Fruit fly (Drosophila melanogaster): ENCODE measurements around the gene osa.

The osa gene

DNA sequence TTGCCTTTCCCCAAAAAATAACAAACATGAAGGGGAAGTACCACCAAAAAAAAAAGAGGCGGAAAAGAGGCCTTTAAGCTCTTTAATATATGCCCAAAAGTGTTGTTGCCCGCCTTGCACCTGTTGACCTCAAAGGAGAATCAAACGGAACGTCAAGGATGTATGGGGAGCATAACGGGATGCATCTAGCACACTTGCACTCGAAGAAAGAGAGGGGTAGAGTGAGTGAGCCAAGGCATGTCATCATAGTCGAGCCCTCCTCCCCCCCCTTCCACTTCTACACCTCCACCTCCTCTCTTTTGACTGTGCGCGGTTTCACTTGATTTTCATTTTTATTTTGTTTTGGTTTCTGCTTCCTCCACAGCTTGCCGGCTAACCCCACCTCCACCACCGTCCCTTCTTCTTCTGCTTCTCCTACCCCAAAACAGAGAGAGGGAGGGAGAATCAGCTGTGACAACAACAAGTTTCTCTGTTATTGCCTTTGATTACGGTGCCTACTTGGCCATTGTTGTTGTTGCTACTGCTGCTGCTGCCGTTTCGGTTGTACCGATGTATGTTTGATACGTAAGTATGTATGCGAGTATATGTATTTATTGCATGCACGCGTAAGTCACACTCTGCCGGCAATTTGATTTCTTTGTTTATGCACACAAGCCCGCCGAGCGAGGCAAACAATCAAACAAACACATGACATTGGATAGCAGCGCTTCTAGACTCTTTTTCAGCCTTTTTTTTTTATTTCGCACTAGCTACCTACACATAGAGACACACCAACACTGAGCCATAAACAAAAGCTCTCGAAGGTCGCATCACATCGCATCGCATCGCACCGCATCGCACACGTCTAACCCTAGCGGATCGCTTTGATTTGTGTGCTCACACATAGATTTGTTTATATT lies 5.3 kb downstream of the osa start (continued):
- TF ChIP-seq CG15336 (GFP tag; IDR thresholded peaks at IDR 0.05) (no peak), CG8119 (GFP tag; IDR thresholded peaks at IDR 0.05) (0 out of 3 replicates have a peak, but pooled peaks have one; percentile 17), pdm3 (GFP tag; optimal IDR thresholded peaks at IDR 0.05) (no peak), Ets96B (tag; optimal IDR thresholded peaks at IDR 0.05) (no peak), Ets21C (GFP tag; optimal IDR thresholded peaks at IDR 0.05) (no peak), Hr4 (GFP tag; optimal IDR thresholded peaks at IDR 0.05) (no peak), CG11902 (GFP tag; optimal IDR thresholded peaks at IDR 0.05) (no peak), CG4318 (GFP tag; optimal IDR thresholded peaks at IDR 0.05) (no peak), Hr38 (GFP tag; optimal IDR thresholded peaks at IDR 0.05) (no peak), acj6 (GFP tag; optimal IDR thresholded peaks at IDR 0.05) (no peak), Hr39 (GFP tag; optimal IDR thresholded peaks at IDR 0.05) (no peak), CG8319 (GFP tag; optimal IDR thresholded peaks at IDR 0.05) (no peak), CG6163 (GFP tag; IDR thresholded peaks at IDR 0.05) (0 out of 3 replicates have a peak, but pooled peaks have one; percentile 12), fd59A (GFP tag; optimal IDR thresholded peaks at IDR 0.05) (no peak), CG10631 (GFP tag; optimal IDR thresholded peaks at IDR 0.05) (no peak), esn (GFP tag; optimal IDR thresholded peaks at IDR 0.05) (peak; percentile 9), CG31627 (GFP tag; optimal IDR thresholded peaks at IDR 0.05) (no peak), CG6792 (GFP tag; optimal IDR thresholded peaks at IDR 0.05) (no peak), CG16779 (tag; optimal IDR thresholded peaks at IDR 0.05) (no peak)

DNA sequence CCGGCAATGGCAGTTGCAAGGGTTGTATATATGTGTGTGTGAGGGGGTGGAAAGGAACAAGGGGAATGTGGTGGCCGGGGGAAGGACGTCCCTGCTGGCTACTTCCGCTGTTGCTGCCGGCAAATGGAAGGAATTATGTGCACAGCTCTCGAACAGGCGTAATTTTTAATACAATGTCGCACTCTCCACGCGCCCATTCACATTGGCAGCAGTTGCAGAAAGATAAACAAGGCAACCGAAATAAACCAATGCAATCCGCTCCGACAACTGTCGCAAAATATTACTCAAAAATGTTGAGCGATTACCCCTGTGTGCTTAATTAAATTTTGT lies 6.5 kb downstream of the osa start:
- TF ChIP-seq vri (GFP tag; optimal IDR thresholded peaks at IDR 0.05) (no peak), dsx (GFP tag; optimal IDR thresholded peaks at IDR 0.05; ENCODE audit: poor library complexity, severe bottlenecking) (peak; percentile 52)

DNA sequence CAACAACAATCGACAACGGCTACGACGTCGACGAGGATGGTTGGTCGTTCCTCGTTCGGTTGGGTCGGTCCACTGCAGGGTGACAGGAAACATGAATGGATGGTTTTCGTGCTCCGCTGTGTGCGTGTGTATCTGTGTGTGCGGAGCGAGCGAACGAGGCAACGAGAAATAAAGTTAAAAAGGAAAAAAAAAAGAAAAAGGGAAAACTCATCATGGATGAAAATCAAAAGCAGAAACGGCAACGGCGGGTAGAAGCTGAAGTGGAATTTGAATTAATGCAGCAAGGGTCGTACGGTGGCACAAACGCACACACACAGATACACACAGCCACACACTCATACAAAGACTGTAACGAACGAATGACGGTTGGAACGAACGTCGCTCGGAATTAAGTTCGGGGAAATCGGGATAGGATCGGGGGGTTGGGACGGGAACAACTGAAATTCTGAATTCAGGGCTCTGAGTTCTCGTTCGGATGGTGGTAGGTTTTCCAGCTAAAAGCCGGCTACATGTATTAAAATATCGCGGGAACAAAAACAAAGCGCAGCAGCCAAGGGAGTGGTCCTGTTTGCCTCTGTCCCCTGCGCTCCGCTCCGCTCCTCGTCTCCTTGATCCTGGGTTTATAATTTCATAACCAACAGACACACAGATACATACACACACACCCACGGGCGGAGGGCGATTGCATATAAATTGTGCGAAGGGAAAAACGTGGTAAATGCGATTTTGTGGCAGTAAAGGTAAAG lies 7.1 kb downstream of the osa start:
- peak; percentile 59 for TF ChIP-seq Eip78C (GFP tag)
- peak; percentile 38; the same call in 1 of the 3 replicates for TF ChIP-seq CG6163 (GFP tag; IDR thresholded peaks at IDR 0.05)
- TF ChIP-seq CG16779 (tag; optimal IDR thresholded peaks at IDR 0.05) = peak; percentile 33
- TF ChIP-seq CG6808 (GFP tag; optimal IDR thresholded peaks at IDR 0.05) = peak; percentile 64
- TF ChIP-seq salr (GFP tag; optimal IDR thresholded peaks at IDR 0.05) = peak in 1 of 2 experiments; percentile 30
- TF ChIP-seq CG7368 (GFP tag; optimal IDR thresholded peaks at IDR 0.05) = no peak
- peak; percentile 24 for TF ChIP-seq CG9139 (GFP tag; optimal IDR thresholded peaks at IDR 0.05)
- peak; percentile 19 for TF ChIP-seq Met (GFP tag; optimal IDR thresholded peaks at IDR 0.05)
- peak; percentile 1 for TF ChIP-seq net (GFP tag; optimal IDR thresholded peaks at IDR 0.05)
- peak; percentile 58 to 75 for TF ChIP-seq ss (GFP tag; optimal IDR thresholded peaks at IDR 0.05)
- no peak for TF ChIP-seq eg (GFP tag; IDR thresholded peaks at IDR 0.05)
- TF ChIP-seq vri (GFP tag; optimal IDR thresholded peaks at IDR 0.05) = peak; percentile 77
- peak; percentile 20 for TF ChIP-seq CG1621 (tag; optimal IDR thresholded peaks at IDR 0.05)
- TF ChIP-seq Eip75B (GFP tag; optimal IDR thresholded peaks at IDR 0.05) = peak; percentile 17
- TF ChIP-seq CG6854 (GFP tag; optimal IDR thresholded peaks at IDR 0.05) = peak; percentile 63
- no peak for TF ChIP-seq fd59A (GFP tag; optimal IDR thresholded peaks at IDR 0.05)
- no peak for TF ChIP-seq Lpt (GFP tag; optimal IDR thresholded peaks at IDR 0.05)

- TF ChIP-seq esn (GFP tag; optimal IDR thresholded peaks at IDR 0.05) (peak; percentile 15), CG6792 (GFP tag; optimal IDR thresholded peaks at IDR 0.05) (no peak), CG7368 (GFP tag; optimal IDR thresholded peaks at IDR 0.05) (no peak), Eip78C (GFP tag) (peak; percentile 32), OdsH (GFP tag; optimal IDR thresholded peaks at IDR 0.05) (no peak), CG11294 (GFP tag; IDR thresholded peaks at IDR 0.05) (no peak), ss (GFP tag; optimal IDR thresholded peaks at IDR 0.05) (no peak), fd85E (GFP tag; optimal IDR thresholded peaks at IDR 0.05) (no peak), Sox15 (GFP tag; optimal IDR thresholded peaks at IDR 0.05) (no peak), CG11762 (GFP tag; optimal IDR thresholded peaks at IDR 0.05; ENCODE audit: insufficient read depth) (no peak), eg (GFP tag; IDR thresholded peaks at IDR 0.05) (no peak), acj6 (GFP tag; optimal IDR thresholded peaks at IDR 0.05) (no peak), Met (GFP tag; optimal IDR thresholded peaks at IDR 0.05) (no peak), salr (GFP tag; optimal IDR thresholded peaks at IDR 0.05) (no peak), CG3919 (GFP tag; optimal IDR thresholded peaks at IDR 0.05) (no peak), CG4318 (GFP tag; optimal IDR thresholded peaks at IDR 0.05) (no peak), Hr4 (GFP tag; optimal IDR thresholded peaks at IDR 0.05) (no peak), Eip93F (GFP tag; optimal IDR thresholded peaks at IDR 0.05) (no peak), lz (GFP tag; optimal IDR thresholded peaks at IDR 0.05) (peak; percentile 6), dac (GFP tag; optimal IDR thresholded peaks at IDR 0.05) (no peak)
These were observed 7.7 kb downstream of the osa start for dm6 chr3R:17710418-17710817.
